Worm (Caenorhabditis elegans) whole organism, L4/young adult: ENCODE data around the gene vps-24.

Source experiments
- W03F9.2 ChIP-seq: fragments of 150-350 bp; optimal IDR thresholded peaks from 2 replicates; lab custom pipeline; 2014; ENCODE audit warnings: missing biosample characterization, missing genetic modification characterization
- dao-5 ChIP-seq: sonication (generic microtip); optimal IDR thresholded peaks from 2 replicates; lab custom pipeline; 2016; ENCODE audit warnings: missing genotype, missing genetic modification characterization, moderate library complexity, missing compliant biosample characterization
- him-1 ChIP-seq: sonication (generic microtip); optimal IDR thresholded peaks from 2 replicates; lab custom pipeline; 2016; ENCODE audit warnings: missing genotype, missing genetic modification reagents, missing genetic modification characterization, missing compliant biosample characterization

The vps-24 gene

ce11 chrII:4974448-4974951 is 19.3 kb upstream of the vps-24 start:
- TF ChIP-seq dao-5 (no peak), him-1 (no peak), W03F9.2 (tag; lab: Kevin White, UChicago) (no peak)

ce11 chrII:4975311-4975710 is 18.5 kb upstream of the vps-24 start:
- TF ChIP-seq W03F9.2 (tag; lab: Kevin White, UChicago) (no peak), dao-5 (no peak), him-1 (no peak)

ce11 chrII:4981682-4982404 is 12.0 kb upstream of the vps-24 start:
- TF ChIP-seq him-1: no peak

ce11 chrII:4984151-4984550 is 9.6 kb upstream of the vps-24 start:
- TF ChIP-seq dao-5 (no peak), him-1 (no peak), W03F9.2 (tag; lab: Kevin White, UChicago) (no peak)

- TF ChIP-seq him-1 (no peak), W03F9.2 (tag; lab: Kevin White, UChicago) (no peak), dao-5 (no peak)
Measured at ce11 chrII:4985961-4986503, 7.8 kb upstream of the vps-24 start.

- TF ChIP-seq W03F9.2 (tag; lab: Kevin White, UChicago) (no peak), him-1 (no peak), dao-5 (no peak)
Measured at ce11 chrII:4986664-4987063, 7.1 kb upstream of the vps-24 start.

- TF ChIP-seq him-1 (no peak), dao-5 (no peak), W03F9.2 (tag; lab: Kevin White, UChicago) (no peak)
Measured at ce11 chrII:4987257-4987656, 6.5 kb upstream of the vps-24 start.

- TF ChIP-seq W03F9.2 (tag; lab: Kevin White, UChicago) (no peak), him-1 (no peak), dao-5 (no peak)
Measured at ce11 chrII:4989802-4990201, 4.0 kb upstream of the vps-24 start, which contains the start of gene T27F7.12. Gene T27F7.12 (plus strand): TSS chrII:4990102.

- no peak for TF ChIP-seq dao-5
Measured at ce11 chrII:4992977-4993376, 821 bp upstream of the vps-24 start, which contains the start of gene pigb-1. Gene pigb-1 (minus strand): TSS chrII:4993077.

- no peak for TF ChIP-seq dao-5
- no peak for TF ChIP-seq him-1
Measured at ce11 chrII:4994939-4995338, 1.1 kb downstream of the vps-24 start, which contains the start of gene rnh-1.0. Gene rnh-1.0 (plus strand): TSS chrII:4995327.

ce11 chrII:4998657-4999056 is 4.9 kb downstream of the vps-24 start, which contains the start of gene F59A6.11:
Gene F59A6.11 (minus strand): TSS chrII:4998757.
- TF ChIP-seq him-1 (no peak), dao-5 (no peak), W03F9.2 (tag; lab: Kevin White, UChicago) (no peak)

- TF ChIP-seq him-1 (no peak), W03F9.2 (tag; lab: Kevin White, UChicago) (no peak), dao-5 (no peak)
Measured at ce11 chrII:4999122-4999521, 5.3 kb downstream of the vps-24 start, which contains the start of gene citk-2. Gene citk-2 (plus strand): TSS chrII:4999520.

ce11 chrII:5001866-5002265 is 8.1 kb downstream of the vps-24 start:
- TF ChIP-seq W03F9.2 (tag; lab: Kevin White, UChicago) (no peak), dao-5 (no peak), him-1 (no peak)

- TF ChIP-seq W03F9.2 (tag; lab: Kevin White, UChicago): no peak
- TF ChIP-seq him-1: no peak
- no peak for TF ChIP-seq dao-5
Measured at ce11 chrII:5003660-5004059, 9.9 kb downstream of the vps-24 start, which contains the start of gene F59A6.10. Gene F59A6.10 (plus strand): TSS chrII:5003960.

- TF ChIP-seq W03F9.2 (tag; lab: Kevin White, UChicago) (no peak), dao-5 (no peak), him-1 (no peak)
Measured at ce11 chrII:5004781-5005180, 11.0 kb downstream of the vps-24 start, which contains the start of gene F59A6.4. Gene F59A6.4 (plus strand): TSS chrII:5005081.
